Fruit fly (Drosophila melanogaster): ENCODE measurements around the gene CG6204.

The CG6204 gene

dm6 chr3R:24193373-24193879 is at the start of gene CG6204, which contains the start of gene SMC6 (continued):
- TF ChIP-seq CG2712 (tag; optimal IDR thresholded peaks at IDR 0.05), result peak; percentile 95
- peak; percentile 80 for TF ChIP-seq CG8290 (GFP tag; optimal IDR thresholded peaks at IDR 0.05)
- TF ChIP-seq CG8290 (tag; optimal IDR thresholded peaks at IDR 0.05), result peak; percentile 16 to 92
- TF ChIP-seq Oli (tag; optimal IDR thresholded peaks at IDR 0.05), result peak; percentile 96
- TF ChIP-seq Ada2b (GFP tag; IDR thresholded peaks at IDR 0.05), result peak; percentile 94
- peak; percentile 78 for TF ChIP-seq CG5953 (GFP tag; IDR thresholded peaks at IDR 0.05)
- peak; percentile 78 for TF ChIP-seq CG4707 (GFP tag; optimal IDR thresholded peaks at IDR 0.05)
- TF ChIP-seq CG34422 (GFP tag; IDR thresholded peaks at IDR 0.05), result peak; percentile 95
- peak; percentile 74 for TF ChIP-seq sima (GFP tag; optimal IDR thresholded peaks at IDR 0.05)
- peak; percentile 84 for TF ChIP-seq sqz (GFP tag; optimal IDR thresholded peaks at IDR 0.05)
- TF ChIP-seq en (GFP tag; optimal IDR thresholded peaks at IDR 0.05), result peak; percentile 46
- TF ChIP-seq C15 (GFP tag; IDR thresholded peaks at IDR 0.05), result peak; percentile 81
- TF ChIP-seq Tbp (GFP tag; optimal IDR thresholded peaks at IDR 0.05), result no peak
- peak; percentile 73 for TF ChIP-seq stwl (tag; optimal IDR thresholded peaks at IDR 0.05)
- peak; percentile 66 for TF ChIP-seq CG6654 (GFP tag; optimal IDR thresholded peaks at IDR 0.05)
- peak; percentile 87 for TF ChIP-seq CG12219 (GFP tag; optimal IDR thresholded peaks at IDR 0.05)
- peak; percentile 95 for TF ChIP-seq CG18262 (tag; optimal IDR thresholded peaks at IDR 0.05)
- TF ChIP-seq E2f1 (GFP tag; IDR thresholded peaks at IDR 0.05), result peak; percentile 95
- TF ChIP-seq CG11696 (GFP tag; IDR thresholded peaks at IDR 0.05), result peak; percentile 86
- TF ChIP-seq unc-4 (GFP tag; IDR thresholded peaks at IDR 0.05; ENCODE audit: partially characterized antibody), result peak; percentile 52
- TF ChIP-seq lbe (GFP tag; optimal IDR thresholded peaks at IDR 0.05), result peak; percentile 91
- no peak for TF ChIP-seq zen2 (GFP tag; IDR thresholded peaks at IDR 0.05; ENCODE audit: partially characterized antibody)
- TF ChIP-seq Antp (GFP tag; optimal IDR thresholded peaks at IDR 0.05), result peak; percentile 70
- TF ChIP-seq Gug (GFP tag; IDR thresholded peaks at IDR 0.05), result peak; percentile 92
- TF ChIP-seq bigmax (GFP tag; optimal IDR thresholded peaks at IDR 0.05), result no peak
- peak; percentile 92 for TF ChIP-seq gcm (GFP tag; optimal IDR thresholded peaks at IDR 0.05)
- TF ChIP-seq maf-S (GFP tag; optimal IDR thresholded peaks at IDR 0.05), result peak; percentile 85
- TF ChIP-seq CG12071 (GFP tag; optimal IDR thresholded peaks at IDR 0.05), result peak; percentile 89
- peak; percentile 77 for TF ChIP-seq NC2β (GFP tag; optimal IDR thresholded peaks at IDR 0.05)
- peak; percentile 95 for TF ChIP-seq CG30403 (GFP tag; optimal IDR thresholded peaks at IDR 0.05)
- TF ChIP-seq CG15479 (GFP tag; optimal IDR thresholded peaks at IDR 0.05), result peak; percentile 80
- TF ChIP-seq CG8089 (GFP tag; optimal IDR thresholded peaks at IDR 0.05), result peak; percentile 53
- peak; percentile 86 for TF ChIP-seq ssp (GFP tag; IDR thresholded peaks at IDR 0.05)
- peak; percentile 44 for TF ChIP-seq Atf3 (GFP tag; optimal IDR thresholded peaks at IDR 0.05)
- TF ChIP-seq YL-1 (GFP tag; optimal IDR thresholded peaks at IDR 0.05), result peak; percentile 70
- TF ChIP-seq CG12769 (tag; optimal IDR thresholded peaks at IDR 0.05), result peak; percentile 96
- peak; percentile 92 for TF ChIP-seq ci (GFP tag; IDR thresholded peaks at IDR 0.05)
- no peak for TF ChIP-seq Deaf1 (tag; optimal IDR thresholded peaks at IDR 0.05)
- TF ChIP-seq salm (tag; optimal IDR thresholded peaks at IDR 0.05), result peak; percentile 92
- peak; percentile 94 for TF ChIP-seq CG11504 (tag; optimal IDR thresholded peaks at IDR 0.05)
- peak; percentile 95 for TF ChIP-seq sisA (GFP tag; IDR thresholded peaks at IDR 0.05)
- peak; percentile 84 for TF ChIP-seq odd (GFP tag; optimal IDR thresholded peaks at IDR 0.05)
- TF ChIP-seq Drgx (GFP tag; IDR thresholded peaks at IDR 0.05), result peak; percentile 94
- peak; percentile 79 for TF ChIP-seq CG7786 (GFP tag; optimal IDR thresholded peaks at IDR 0.05)
- peak; percentile 88 for TF ChIP-seq CG11093 (GFP tag; IDR thresholded peaks at IDR 0.05)
- peak; percentile 90 for TF ChIP-seq CrebB (tag; optimal IDR thresholded peaks at IDR 0.05)
- peak; percentile 84 for TF ChIP-seq Six4 (GFP tag; optimal IDR thresholded peaks at IDR 0.05)
- peak; percentile 60; the same call in 1 of the 2 replicates for TF ChIP-seq amos (GFP tag; IDR thresholded peaks at IDR 0.05; ENCODE audit: partially characterized antibody)
- peak; percentile 52 for TF ChIP-seq tup (GFP tag; optimal IDR thresholded peaks at IDR 0.05)
- peak; percentile 78 for TF ChIP-seq dati (GFP tag; IDR thresholded peaks at IDR 0.05)
- TF ChIP-seq bsh (GFP tag; optimal IDR thresholded peaks at IDR 0.05), result peak; percentile 72 to 94
